Worm (Caenorhabditis elegans): ENCODE data around the gene R11G1.7.

The R11G1.7 gene

DNA sequence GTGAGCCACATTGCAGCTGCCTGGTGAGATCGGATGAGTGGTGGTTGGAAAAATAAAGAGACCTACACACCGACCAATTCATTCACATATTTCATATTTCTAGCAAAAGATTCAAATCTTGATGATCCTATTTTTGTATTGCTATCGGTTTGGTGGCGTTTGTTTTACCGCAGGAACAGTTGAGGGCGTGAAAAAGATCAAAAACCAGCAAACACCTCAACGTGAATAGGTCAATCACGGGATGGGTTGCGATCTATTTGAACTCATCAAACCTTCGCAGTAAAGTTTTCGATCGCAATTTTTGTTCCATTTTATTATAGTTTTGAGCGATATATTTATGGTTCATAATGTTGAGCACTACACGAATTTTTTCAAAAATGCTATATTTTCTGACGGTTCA is 45.8 kb downstream of the R11G1.7 start:
- TF ChIP-seq unc-62 (GFP tag; optimal IDR thresholded peaks at IDR 0.05): no peak

DNA sequence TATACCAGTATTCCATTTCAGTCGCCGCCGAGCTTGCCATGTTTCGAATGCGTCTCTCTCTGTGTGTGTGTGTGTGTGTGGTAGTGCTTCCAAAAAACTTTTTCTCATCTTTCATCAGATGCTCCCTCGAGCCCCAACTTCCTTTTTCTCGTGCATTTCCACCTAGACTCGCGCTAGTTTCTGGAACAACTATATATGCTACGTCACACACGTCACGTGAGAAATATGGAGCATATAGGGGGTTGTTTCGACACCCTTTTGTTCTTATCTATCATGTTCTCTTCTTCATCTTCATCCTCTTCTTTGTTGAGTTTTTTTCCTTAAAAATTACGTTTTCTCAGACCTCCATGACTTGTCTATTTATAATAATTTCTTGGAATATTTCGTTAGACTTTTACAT is 49.2 kb downstream of the R11G1.7 start:
- TF ChIP-seq unc-62 (GFP tag; optimal IDR thresholded peaks at IDR 0.05): no peak

DNA sequence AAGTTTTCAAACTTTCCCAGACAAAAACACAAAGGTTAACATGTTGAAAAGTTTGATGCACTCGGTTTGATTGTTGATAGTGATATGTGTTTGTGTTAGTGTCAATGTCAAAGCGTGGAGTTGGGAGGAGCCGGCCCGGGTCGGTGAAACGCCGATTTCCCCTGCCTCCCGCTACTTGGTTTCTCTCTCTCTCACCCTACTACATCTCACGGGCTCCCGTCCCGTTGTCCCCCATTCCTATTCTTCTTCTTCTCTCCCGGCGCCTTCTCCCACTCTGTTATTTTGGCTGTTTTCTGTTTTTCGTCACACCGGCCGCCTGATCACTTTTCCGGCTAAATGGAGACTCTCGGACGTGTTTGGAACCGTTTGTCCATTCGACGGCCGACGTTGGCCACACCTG is 50.2 kb downstream of the R11G1.7 start:
- no peak for TF ChIP-seq unc-62 (GFP tag; optimal IDR thresholded peaks at IDR 0.05)

Data from whole organism, dauer.